Worm (Caenorhabditis elegans): ENCODE data around the gene tag-343.

DNA sequence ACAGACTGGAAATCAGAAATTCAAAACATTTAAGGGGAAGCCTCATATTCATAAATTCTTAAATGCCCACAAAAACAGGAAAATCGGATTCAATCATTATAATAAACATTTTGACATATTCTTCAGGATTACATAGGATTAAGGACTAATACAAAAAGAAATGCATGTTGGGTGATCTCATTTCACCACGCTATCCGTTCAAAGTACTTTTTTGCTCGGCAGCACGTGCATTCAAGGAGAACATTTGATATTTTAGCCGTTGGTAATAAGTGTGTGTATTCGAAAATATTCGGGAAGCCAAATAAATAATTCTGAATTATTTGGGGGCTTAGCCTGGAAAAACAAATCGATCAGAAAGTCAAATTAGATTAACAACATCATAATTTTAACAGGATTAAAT, 23.9 kb downstream of the tag-343 start:
- TF ChIP-seq cog-1 (tag; optimal IDR thresholded peaks at IDR 0.05) (no peak), ztf-29 (GFP tag; IDR thresholded peaks at IDR 0.05) (no peak), tab-1 (GFP tag; IDR thresholded peaks at IDR 0.05) (no peak), flt-1 (GFP tag; IDR thresholded peaks at IDR 0.05) (no peak)
